Worm (Caenorhabditis elegans) whole organism, L4/young adult: ENCODE data around the gene mppb-1.

Experiments
- W03F9.2 ChIP-seq: fragments of 150-350 bp; optimal IDR thresholded peaks from 2 replicates; lab custom pipeline; 2014; ENCODE audit warnings: missing biosample characterization, missing genetic modification characterization
- dao-5 ChIP-seq: sonication (generic microtip); optimal IDR thresholded peaks from 2 replicates; lab custom pipeline; 2016; ENCODE audit warnings: missing genotype, missing genetic modification characterization, moderate library complexity, missing compliant biosample characterization
- him-1 ChIP-seq: sonication (generic microtip); optimal IDR thresholded peaks from 2 replicates; lab custom pipeline; 2016; ENCODE audit warnings: missing genotype, missing genetic modification reagents, missing genetic modification characterization, missing compliant biosample characterization

- TF ChIP-seq W03F9.2 (tag; lab: Kevin White, UChicago): no peak
- no peak for TF ChIP-seq him-1 (tag; lab: Kevin White, UChicago)
- no peak for TF ChIP-seq dao-5 (tag; lab: Kevin White, UChicago)
Observed at ce11 chrIV:9090538-9091195, 16.2 kb downstream of the mppb-1 start.
